Fruit fly (Drosophila melanogaster) S2 (cell line): Measurements from ENCODE around the gene Tmtc4.

Experiments
- CG8478 ChIP-seq: fragments of >200 bp; optimal IDR thresholded peaks from 2 replicates; lab custom pipeline; 2018
- CTCF ChIP-seq, 2 experiments: fragments of >200 bp; optimal IDR thresholded peaks; 2 replicates each; lab custom pipeline; 2018

The Tmtc4 gene

dm6 chr3R:15342926-15343685, 7.9 kb upstream of the Tmtc4 start, which contains the start of gene Nagk:
TSS of gene Nagk (minus strand) at chr3R:15343256.
- TF ChIP-seq CG8478 (lab: Kevin White, UChicago) (no peak), CTCF (optimal IDR thresholded peaks at IDR 0.05; lab: Kevin White, UChicago) (no peak)

DNA sequence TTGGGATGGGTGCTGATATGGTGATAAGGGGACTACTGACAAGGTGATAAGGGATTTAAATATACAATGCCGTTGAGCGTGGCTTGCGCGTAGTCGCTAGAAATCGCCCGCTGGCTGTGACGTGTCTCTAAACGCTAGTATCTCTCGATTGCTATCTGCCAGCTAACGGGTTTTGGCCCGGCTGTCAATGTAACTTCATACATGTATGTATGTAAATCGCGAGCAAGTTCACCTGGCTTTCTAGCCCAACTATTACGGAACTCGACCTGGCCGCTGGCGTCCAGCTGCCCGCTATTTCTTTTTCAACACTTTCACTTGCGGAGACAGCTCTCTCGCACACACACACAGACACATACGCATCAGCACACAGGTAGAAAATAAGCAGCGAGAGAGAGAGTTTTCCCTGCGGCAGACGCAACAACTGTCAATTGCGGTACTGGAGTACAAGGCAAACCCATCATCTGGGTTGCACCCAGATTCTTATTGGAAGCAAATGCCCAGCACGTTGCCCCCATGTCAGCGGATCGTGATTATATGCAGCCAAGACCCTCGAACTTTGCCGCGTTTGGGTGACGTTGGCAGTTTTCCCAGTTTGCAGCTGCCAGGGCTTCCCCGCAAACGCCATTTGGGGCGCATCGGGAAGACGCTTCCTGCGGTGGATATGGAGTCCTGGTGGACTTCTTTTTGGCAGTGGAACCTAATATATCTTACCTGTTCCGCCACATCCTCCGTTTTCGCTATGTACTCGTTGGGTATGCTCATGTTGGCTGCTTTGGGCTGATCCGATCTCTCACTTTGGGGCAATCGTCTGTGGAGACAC, 5.6 kb upstream of the Tmtc4 start:
- TF ChIP-seq CTCF (optimal IDR thresholded peaks at IDR 0.05; lab: Kevin White, UChicago) = no peak
- TF ChIP-seq CG8478 (lab: Kevin White, UChicago) = no peak

dm6 chr3R:15346018-15346383, 5.0 kb upstream of the Tmtc4 start, which contains the start of the genes Surf4 and CG31301:
TSS of gene Surf4 (minus strand) at chr3R:15346176.
TSS of gene CG31301 (plus strand) at chr3R:15346205.
- TF ChIP-seq CG8478 (lab: Kevin White, UChicago) = no peak

dm6 chr3R:15347822-15348221, 3.2 kb upstream of the Tmtc4 start, which contains the start of the genes CG42726 and CG42727:
TSS of gene CG42726 (plus strand) at chr3R:15348048.
TSS of gene CG42727 (plus strand) at chr3R:15348048.
- TF ChIP-seq CG8478 (lab: Kevin White, UChicago) = no peak
- no peak for TF ChIP-seq CTCF (optimal IDR thresholded peaks at IDR 0.05; lab: Kevin White, UChicago)

DNA sequence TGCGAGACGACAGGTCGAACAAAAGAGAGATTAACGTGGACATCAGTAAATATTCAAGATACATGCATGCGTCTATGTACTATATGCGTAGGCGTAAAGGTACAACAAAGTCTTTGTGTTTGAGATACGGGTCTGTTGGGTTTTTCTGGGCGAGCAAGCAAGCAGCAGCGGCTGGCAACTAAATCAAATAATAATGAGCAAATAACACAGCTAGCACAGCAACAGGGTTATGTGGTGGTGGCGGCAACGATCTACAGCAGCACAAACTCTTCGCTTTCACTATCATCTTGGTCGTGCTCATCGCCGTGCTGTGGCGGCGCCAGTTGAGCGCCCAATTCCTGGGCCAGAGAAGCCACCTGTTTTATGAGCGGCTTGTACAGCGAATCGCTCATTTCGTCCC, 3.0 kb downstream of the Tmtc4 start:
- TF ChIP-seq CG8478 (lab: Kevin White, UChicago) = no peak
- no peak for TF ChIP-seq CTCF (optimal IDR thresholded peaks at IDR 0.05; lab: Kevin White, UChicago)

dm6 chr3R:15356152-15356551, 5.1 kb downstream of the Tmtc4 start:
- TF ChIP-seq CTCF (optimal IDR thresholded peaks at IDR 0.05; lab: Kevin White, UChicago) = no peak
- TF ChIP-seq CG8478 (lab: Kevin White, UChicago) = no peak

- TF ChIP-seq CG8478 (lab: Kevin White, UChicago) = no peak
- no peak for TF ChIP-seq CTCF (optimal IDR thresholded peaks at IDR 0.05; lab: Kevin White, UChicago)
Observed at dm6 chr3R:15356645-15357431, 5.8 kb downstream of the Tmtc4 start, which contains the start of the genes Atg4b and Hibch. TSS of gene Atg4b (minus strand) at chr3R:15356924. TSS of gene Hibch (plus strand) at chr3R:15357229.

DNA sequence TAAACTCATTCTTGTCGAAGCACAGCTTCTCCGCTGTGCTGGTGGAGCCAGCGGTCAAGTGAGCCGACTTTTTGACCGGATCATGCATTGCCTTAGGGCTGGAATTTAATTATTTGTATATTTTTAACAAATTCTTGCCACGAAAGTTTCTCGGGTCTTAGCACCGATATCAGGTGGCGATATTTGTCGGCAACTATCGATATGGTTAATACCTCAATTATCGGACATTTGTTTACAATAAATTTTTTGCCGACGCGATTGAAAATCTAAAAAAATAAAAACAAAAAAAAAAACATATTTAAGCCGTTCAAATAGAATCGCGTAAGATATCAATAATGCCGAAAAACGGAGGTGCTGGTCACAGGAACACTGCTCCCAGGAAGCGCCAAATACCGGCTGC, 10.5 kb downstream of the Tmtc4 start, which contains the start of the genes Cog2 and Trax:
Gene Cog2, minus strand, starts transcription at position 168 of the 400 bp plus-strand sequence.
Gene Trax, plus strand, starts transcription at position 203 of the 400 bp plus-strand sequence.
- no peak for TF ChIP-seq CG8478 (lab: Kevin White, UChicago)
- TF ChIP-seq CTCF (optimal IDR thresholded peaks at IDR 0.05; lab: Kevin White, UChicago) = no peak

- TF ChIP-seq CG8478 (lab: Kevin White, UChicago) (no peak), CTCF (optimal IDR thresholded peaks at IDR 0.05; lab: Kevin White, UChicago) (no peak)
Observed at dm6 chr3R:15363608-15364007, 12.6 kb downstream of the Tmtc4 start, which contains the start of gene CG6171. TSS of gene CG6171 (minus strand) at chr3R:15363857.

dm6 chr3R:15366839-15367238, 15.8 kb downstream of the Tmtc4 start:
- TF ChIP-seq CG8478 (lab: Kevin White, UChicago) = no peak

- no peak for TF ChIP-seq CTCF (optimal IDR thresholded peaks at IDR 0.05; lab: Kevin White, UChicago)
- no peak for TF ChIP-seq CG8478 (lab: Kevin White, UChicago)
Observed at dm6 chr3R:15367477-15367876, 16.5 kb downstream of the Tmtc4 start, which contains the start of gene CG34404. TSS of gene CG34404 (minus strand) at chr3R:15367665.

- TF ChIP-seq CTCF (optimal IDR thresholded peaks at IDR 0.05; lab: Kevin White, UChicago) = no peak
- no peak for TF ChIP-seq CG8478 (lab: Kevin White, UChicago)
Observed at dm6 chr3R:15369742-15370141, 18.7 kb downstream of the Tmtc4 start, which contains the start of gene CG14868. TSS of gene CG14868 (minus strand) at chr3R:15369945.

- TF ChIP-seq CTCF (optimal IDR thresholded peaks at IDR 0.05; lab: Kevin White, UChicago) = peak in 1 of 2 experiments; percentile 2
- no peak for TF ChIP-seq CG8478 (lab: Kevin White, UChicago)
Observed at dm6 chr3R:15371833-15372232, 20.8 kb downstream of the Tmtc4 start, which contains the start of the genes Ccm3 and CG6136. TSS of gene Ccm3 (plus strand) at chr3R:15371957. TSS of gene CG6136 (minus strand) at chr3R:15372212.

DNA sequence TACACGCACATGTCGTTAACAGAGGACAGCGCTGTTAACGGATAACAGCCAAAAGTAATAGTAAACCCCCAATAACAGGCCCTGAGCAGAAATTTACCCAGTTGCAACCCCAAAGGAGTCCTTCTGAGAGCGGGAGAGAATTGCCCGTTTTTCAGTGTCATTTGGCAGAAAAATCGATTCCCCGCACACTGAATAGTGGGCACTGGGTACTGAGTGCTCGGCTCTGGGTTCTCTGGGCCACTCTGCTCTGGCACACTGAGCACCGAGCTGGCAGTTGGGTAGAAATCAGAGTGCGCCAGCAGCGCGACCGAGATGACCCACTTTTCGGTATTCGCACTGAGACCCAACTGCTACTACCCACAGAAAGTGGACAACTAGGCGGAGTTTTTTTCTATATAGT, 23.4 kb downstream of the Tmtc4 start, which contains the start of gene Rbp:
Gene Rbp, plus strand, starts transcription at position 239 of the 400 bp plus-strand sequence.
- TF ChIP-seq CTCF (optimal IDR thresholded peaks at IDR 0.05; lab: Kevin White, UChicago) (no peak), CG8478 (lab: Kevin White, UChicago) (no peak)
